Worm (Caenorhabditis elegans) whole organism, L4/young adult: ENCODE measurements around the gene odc-1.
A peak's percentile ranks its signal among the peaks of the same experiment; 100 is the strongest.

Experiments
- dao-5 ChIP-seq: sonication (generic microtip); optimal IDR thresholded peaks from 2 replicates; lab custom pipeline; 2016; ENCODE audit warnings: missing genotype, missing genetic modification characterization, moderate library complexity, missing compliant biosample characterization
- him-1 ChIP-seq: sonication (generic microtip); optimal IDR thresholded peaks from 2 replicates; lab custom pipeline; 2016; ENCODE audit warnings: missing genotype, missing genetic modification reagents, missing genetic modification characterization, missing compliant biosample characterization

DNA sequence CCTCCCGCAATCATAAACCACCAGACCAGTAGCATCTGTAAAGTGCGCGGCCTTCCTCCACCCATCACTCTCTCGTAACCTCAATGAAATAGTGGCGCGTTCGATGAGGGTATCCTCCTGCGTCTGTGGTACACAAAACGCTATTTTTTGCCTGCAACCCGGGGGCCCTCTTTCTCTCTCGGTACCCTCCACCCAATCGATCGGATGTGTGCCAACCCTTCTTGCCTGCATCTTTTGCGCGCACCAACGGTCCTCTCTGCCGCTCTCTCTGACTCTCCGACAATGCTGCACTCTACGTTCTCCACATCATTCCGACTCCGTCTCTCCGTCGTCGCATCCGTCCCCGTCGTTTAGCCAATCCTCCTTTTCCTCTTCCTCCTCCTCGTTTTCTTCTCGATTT, 20.5 kb downstream of the odc-1 start:
- TF ChIP-seq him-1 (tag; lab: Kevin White, UChicago) (peak; percentile 70), dao-5 (tag; lab: Kevin White, UChicago) (no peak)
